Fruit fly (Drosophila melanogaster) whole organism, embryonic: ENCODE data around the gene CG13390.

Experiments used
- Atf6 ChIP-seq: fragments of 200-800 bp; sonication (Bioruptor generic); IDR thresholded peaks from 2 replicates; pipeline ENCODE4 v1.3.6; 2022; ENCODE audit warnings: missing biosample characterization, missing genetic modification characterization
- CG12769 ChIP-seq: fragments of 200-800 bp; sonication (Bioruptor generic); optimal IDR thresholded peaks from 2 replicates; lab custom pipeline; 2019; ENCODE audit warnings: missing biosample characterization, mild to moderate bottlenecking, missing genetic modification characterization, moderate library complexity
- CG13624 ChIP-seq: fragments of 200-800 bp; sonication (Bioruptor generic); optimal IDR thresholded peaks from 2 replicates; lab custom pipeline; 2016; ENCODE audit warnings: missing biosample characterization, missing genetic modification characterization
- CG14860 ChIP-seq: fragments of 200-800 bp; sonication (Bioruptor generic); IDR thresholded peaks from 3 replicates; pipeline ENCODE4 v1.3.6; 2022; ENCODE audit warnings: missing biosample characterization, missing genetic modification characterization; ENCODE audit not compliant: partially characterized antibody
- CG16779 ChIP-seq: fragments of 200-800 bp; sonication (Bioruptor generic); IDR thresholded peaks from 2 replicates; pipeline ENCODE4 v1.3.6; 2022; ENCODE audit warnings: missing biosample characterization, missing genetic modification characterization
- CG17912 ChIP-seq: fragments of 200-800 bp; sonication (Bioruptor generic); optimal IDR thresholded peaks from 2 replicates; lab custom pipeline; 2018; ENCODE audit warnings: missing biosample characterization, mild to moderate bottlenecking, missing genetic modification characterization
- CG18262 ChIP-seq: fragments of 200-800 bp; optimal IDR thresholded peaks from 3 replicates; lab custom pipeline; 2019; ENCODE audit warnings: missing biosample characterization, mild to moderate bottlenecking, missing genetic modification characterization, moderate library complexity
- CG18619 ChIP-seq: fragments of 200-800 bp; sonication (Bioruptor generic); optimal IDR thresholded peaks from 3 replicates; lab custom pipeline; 2017; ENCODE audit warnings: missing biosample characterization, mild to moderate bottlenecking, missing genetic modification characterization
- CG30431 ChIP-seq: fragments of 200-800 bp; sonication (Bioruptor generic); optimal IDR thresholded peaks from 2 replicates; lab custom pipeline; 2017; ENCODE audit warnings: missing biosample characterization, missing genetic modification characterization
- CG31224 ChIP-seq: fragments of 200-800 bp; sonication (Bioruptor generic); IDR thresholded peaks from 2 replicates; pipeline ENCODE4 v1.3.6; 2022; ENCODE audit warnings: missing biosample characterization, missing genetic modification characterization
- CG33213 ChIP-seq: fragments of 200-800 bp; sonication (Bioruptor generic); optimal IDR thresholded peaks from 3 replicates; lab custom pipeline; 2016; ENCODE audit warnings: missing biosample characterization, missing genetic modification characterization
- CG33557 ChIP-seq: fragments of 200-800 bp; sonication (Bioruptor generic); optimal IDR thresholded peaks from 2 replicates; lab custom pipeline; 2019; ENCODE audit warnings: missing biosample characterization, mild to moderate bottlenecking, missing genetic modification characterization, moderate library complexity
- CG4328 ChIP-seq: fragments of 200-800 bp; sonication (Bioruptor generic); optimal IDR thresholded peaks from 3 replicates; lab custom pipeline; 2017; ENCODE audit warnings: missing biosample characterization, missing genetic modification reagents, missing genetic modification characterization
- CG5953 ChIP-seq: fragments of 200-800 bp; sonication (Bioruptor generic); IDR thresholded peaks from 2 replicates; pipeline ENCODE4 v1.3.6; 2022; ENCODE audit warnings: missing biosample characterization, missing genetic modification characterization
- CG7357 ChIP-seq: fragments of 200-800 bp; sonication (Bioruptor generic); IDR thresholded peaks from 3 replicates; pipeline ENCODE4 v1.3.6; 2022; ENCODE audit warnings: missing biosample characterization, missing genetic modification characterization
- CG7556 ChIP-seq: fragments of 200-800 bp; sonication (Bioruptor generic); optimal IDR thresholded peaks from 2 replicates; lab custom pipeline; 2017; ENCODE audit warnings: missing biosample characterization, mild to moderate bottlenecking, missing genetic modification characterization
- CG7745 ChIP-seq: fragments of 200-800 bp; sonication (Bioruptor generic); optimal IDR thresholded peaks from 2 replicates; lab custom pipeline; 2018; ENCODE audit warnings: missing biosample characterization, mild to moderate bottlenecking, missing genetic modification characterization, moderate library complexity
- CG9727 ChIP-seq: fragments of 200-800 bp; sonication (Bioruptor generic); optimal IDR thresholded peaks from 3 replicates; lab custom pipeline; 2017; ENCODE audit warnings: missing biosample characterization, mild to moderate bottlenecking, missing genetic modification characterization
- CG9797 ChIP-seq: fragments of 200-800 bp; sonication (Bioruptor generic); optimal IDR thresholded peaks from 3 replicates; lab custom pipeline; 2018; ENCODE audit warnings: missing biosample characterization, mild to moderate bottlenecking, missing genetic modification characterization
- CTCF ChIP-seq: fragments of 200-800 bp; sonication (Bioruptor generic); optimal IDR thresholded peaks from 2 replicates; lab custom pipeline; 2017; ENCODE audit warnings: missing biosample characterization, mild to moderate bottlenecking, missing genetic modification characterization, moderate library complexity
- CrebB ChIP-seq: fragments of 200-800 bp; sonication (Bioruptor generic); optimal IDR thresholded peaks from 3 replicates; lab custom pipeline; 2018; ENCODE audit warnings: missing biosample characterization, mild to moderate bottlenecking, missing genetic modification characterization
- D ChIP-seq, 2 experiments: fragments of 200-800 bp in 1 of 2; fragments of >200 bp in 1 of 2; sonication (Bioruptor generic) in 1 of 2; optimal IDR thresholded peaks; 2 replicates in 1 of 2; 3 replicates in 1 of 2; lab custom pipeline; 2017; ENCODE audit warnings: mild to moderate bottlenecking in 1 of 2, missing biosample characterization in 1 of 2, missing genetic modification characterization in 1 of 2, missing genetic modification reagents in 1 of 2
- Ets97D ChIP-seq: fragments of 200-800 bp; sonication (Bioruptor generic); optimal IDR thresholded peaks from 3 replicates; lab custom pipeline; 2016; ENCODE audit warnings: missing biosample characterization, missing genetic modification characterization
- H15 ChIP-seq: fragments of 200-800 bp; sonication (Bioruptor generic); IDR thresholded peaks from 3 replicates; pipeline ENCODE4 v1.3.6; 2022; ENCODE audit warnings: missing biosample characterization, missing genetic modification characterization
- Hand ChIP-seq: fragments of 200-800 bp; sonication (Bioruptor generic); optimal IDR thresholded peaks from 2 replicates; lab custom pipeline; 2017; ENCODE audit warnings: mild to moderate bottlenecking, missing biosample characterization, missing genetic modification reagents, missing genetic modification characterization
- HmgZ ChIP-seq: fragments of 200-800 bp; sonication (Bioruptor generic); optimal IDR thresholded peaks from 2 replicates; lab custom pipeline; 2018; ENCODE audit warnings: missing biosample characterization, mild to moderate bottlenecking, missing genetic modification characterization
- Mrtf ChIP-seq: fragments of 200-800 bp; sonication (Bioruptor generic); IDR thresholded peaks from 3 replicates; pipeline ENCODE4 v1.3.6; 2022; ENCODE audit warnings: missing biosample characterization, missing genetic modification characterization
- Oaz ChIP-seq: fragments of 200-800 bp; sonication (Bioruptor generic); IDR thresholded peaks from 2 replicates; pipeline ENCODE4 v1.3.6; 2022; ENCODE audit warnings: missing biosample characterization, missing genetic modification characterization
- Scr ChIP-seq: fragments of 200-800 bp; sonication (Bioruptor generic); IDR thresholded peaks from 2 replicates; pipeline ENCODE4 v1.3.6; 2022; ENCODE audit warnings: missing biosample characterization, missing genetic modification characterization; ENCODE audit not compliant: partially characterized antibody
- Xbp1 ChIP-seq: fragments of 200-800 bp; sonication (Bioruptor generic); optimal IDR thresholded peaks from 3 replicates; lab custom pipeline; 2016; ENCODE audit warnings: missing biosample characterization, mild to moderate bottlenecking, missing genetic modification characterization
- ase ChIP-seq: fragments of 200-800 bp; sonication (Bioruptor generic); IDR thresholded peaks from 3 replicates; pipeline ENCODE4 v1.3.6; 2022; ENCODE audit warnings: missing biosample characterization, missing genetic modification characterization
- crol ChIP-seq: fragments of 200-800 bp; sonication (Bioruptor generic); IDR thresholded peaks from 2 replicates; pipeline ENCODE4 v1.3.6; 2022; ENCODE audit warnings: missing biosample characterization, missing genetic modification characterization
- dimm ChIP-seq: fragments of 200-800 bp; sonication (Bioruptor generic); IDR thresholded peaks from 2 replicates; pipeline ENCODE4 v1.3.6; 2022; ENCODE audit warnings: missing biosample characterization, missing genetic modification characterization
- dm ChIP-seq: fragments of 200-800 bp; sonication (Bioruptor generic); optimal IDR thresholded peaks from 3 replicates; lab custom pipeline; 2016; ENCODE audit warnings: missing biosample characterization, missing genetic modification characterization
- en ChIP-seq: fragments of 200-800 bp; sonication (Bioruptor generic); optimal IDR thresholded peaks from 2 replicates; lab custom pipeline; 2016; ENCODE audit warnings: missing biosample characterization, missing genetic modification characterization
- grn ChIP-seq: fragments of 200-800 bp; sonication (Bioruptor generic); optimal IDR thresholded peaks from 3 replicates; lab custom pipeline; 2017; ENCODE audit warnings: missing biosample characterization, missing genetic modification characterization
- gsb ChIP-seq: fragments of 200-800 bp; sonication (Bioruptor generic); IDR thresholded peaks from 2 replicates; pipeline ENCODE4 v1.3.6; 2022; ENCODE audit warnings: missing biosample characterization, missing genetic modification characterization
- insv ChIP-seq, 2 experiments: fragments of 200-800 bp; sonication (Bioruptor generic); optimal IDR thresholded peaks; 3 replicates each; lab custom pipeline; 2016 to 2018; ENCODE audit warnings: missing biosample characterization in 2 of 2, missing genetic modification characterization in 2 of 2
- lbe ChIP-seq: fragments of 200-800 bp; sonication (Bioruptor generic); optimal IDR thresholded peaks from 2 replicates; lab custom pipeline; 2016; ENCODE audit warnings: missing biosample characterization, mild to moderate bottlenecking, missing genetic modification characterization
- lilli ChIP-seq: fragments of 200-800 bp; sonication (Bioruptor generic); optimal IDR thresholded peaks from 3 replicates; lab custom pipeline; 2016; ENCODE audit warnings: missing biosample characterization, missing genetic modification characterization
- mam ChIP-seq: fragments of 200-800 bp; sonication (Bioruptor generic); optimal IDR thresholded peaks from 3 replicates; lab custom pipeline; 2016; ENCODE audit warnings: missing biosample characterization, missing genetic modification characterization
- phol ChIP-seq: fragments of 200-800 bp; sonication (Bioruptor generic); optimal IDR thresholded peaks from 3 replicates; lab custom pipeline; 2018; ENCODE audit warnings: missing biosample characterization, mild to moderate bottlenecking, missing genetic modification characterization, moderate library complexity
- pnt ChIP-seq: fragments of 200-800 bp; sonication (Bioruptor generic); optimal IDR thresholded peaks from 3 replicates; lab custom pipeline; 2016; ENCODE audit warnings: missing biosample characterization, missing genetic modification characterization
- sens-2 ChIP-seq: fragments of 200-800 bp; sonication (Bioruptor generic); IDR thresholded peaks from 2 replicates; pipeline ENCODE4 v1.3.6; 2022; ENCODE audit warnings: missing biosample characterization, missing genetic modification characterization
- sima ChIP-seq: fragments of 200-800 bp; sonication (Bioruptor generic); optimal IDR thresholded peaks from 2 replicates; lab custom pipeline; 2016; ENCODE audit warnings: missing biosample characterization, missing genetic modification characterization
- tap ChIP-seq: fragments of 200-800 bp; optimal IDR thresholded peaks from 3 replicates; lab custom pipeline; 2019; ENCODE audit warnings: missing biosample characterization, mild to moderate bottlenecking, missing genetic modification characterization, moderate library complexity
- tna ChIP-seq: fragments of 200-800 bp; sonication (Bioruptor generic); IDR thresholded peaks from 2 replicates; pipeline ENCODE4 v1.3.6; 2022; ENCODE audit warnings: missing biosample characterization, missing genetic modification characterization; ENCODE audit not compliant: partially characterized antibody
- zen2 ChIP-seq: fragments of 200-800 bp; sonication (Bioruptor generic); IDR thresholded peaks from 3 replicates; pipeline ENCODE4 v1.3.6; 2022; ENCODE audit warnings: missing biosample characterization, missing genetic modification characterization; ENCODE audit not compliant: partially characterized antibody
- zfh1 ChIP-seq: fragments of 200-800 bp; sonication (Bioruptor generic); IDR thresholded peaks from 3 replicates; pipeline ENCODE4 v1.3.6; 2022; ENCODE audit warnings: missing biosample characterization, missing genetic modification characterization

The CG13390 gene

dm6 chr2L:8362273-8362954, 14.2 kb downstream of the CG13390 start, which contains the start of gene CG7627 (continued):
- peak; percentile 72 for TF ChIP-seq Xbp1
- peak; percentile 70; the same call in 1 of the 2 replicates for TF ChIP-seq dimm
- TF ChIP-seq CG9797 (GFP tag; lab: Kevin White, UChicago): no peak
- peak; percentile 24 for TF ChIP-seq CG17912
- peak; percentile 85 for TF ChIP-seq CG7556
- no peak for TF ChIP-seq CTCF (GFP tag; lab: Kevin White, UChicago)
- TF ChIP-seq sima (GFP tag; lab: Kevin White, UChicago): no peak
- TF ChIP-seq Oaz (GFP tag; lab: Robert Waterston, UW): peak; percentile 48; the same call in 1 of the 2 replicates
- TF ChIP-seq tna: no peak
- peak; percentile 69 for TF ChIP-seq CG12769
- no peak for TF ChIP-seq CG5953 (GFP tag; lab: Robert Waterston, UW)
- peak; percentile 62 for TF ChIP-seq Hand (GFP tag; lab: Kevin White, UChicago)
- TF ChIP-seq insv (GFP tag; optimal IDR thresholded peaks at IDR 0.05; lab: Kevin White, UChicago): peak in 1 of 2 experiments; percentile 82
- TF ChIP-seq CG31224 (GFP tag; lab: Robert Waterston, UW): peak; percentile 96
- peak; percentile 82 for TF ChIP-seq CG9727 (GFP tag; lab: Kevin White, UChicago)
- TF ChIP-seq CG7357 (GFP tag; lab: Robert Waterston, UW): peak; percentile 73; the same call in 2 of the 3 replicates
- peak; percentile 3 for TF ChIP-seq grn (GFP tag; lab: Kevin White, UChicago)
- peak; percentile 65 for TF ChIP-seq lbe (GFP tag; lab: Kevin White, UChicago)
- TF ChIP-seq D (optimal IDR thresholded peaks at IDR 0.05; lab: Kevin White, UChicago): no peak
- peak; percentile 51 for TF ChIP-seq D (GFP tag; optimal IDR thresholded peaks at IDR 0.05; lab: Kevin White, UChicago)
- no peak for TF ChIP-seq CG7745 (tag; lab: Kevin White, UChicago)
- no peak for TF ChIP-seq CG14860 (GFP tag; lab: Robert Waterston, UW)
- peak; percentile 70 for TF ChIP-seq phol (tag; lab: Kevin White, UChicago)
- no peak for TF ChIP-seq crol (GFP tag; lab: Robert Waterston, UW)
- TF ChIP-seq CG33213 (GFP tag; lab: Kevin White, UChicago): peak; percentile 34
- TF ChIP-seq zen2 (GFP tag; lab: Robert Waterston, UW): no peak
- peak; percentile 43; the same call in 1 of the 2 replicates for TF ChIP-seq gsb (GFP tag; lab: Robert Waterston, UW)
- peak; percentile 52 for TF ChIP-seq dm (GFP tag; lab: Kevin White, UChicago)
- peak; percentile 64; the same call in 2 of the 3 replicates for TF ChIP-seq ase (GFP tag; lab: Robert Waterston, UW)
- peak; percentile 74 for TF ChIP-seq CG18262 (tag; lab: Kevin White, UChicago)
- TF ChIP-seq sens-2 (GFP tag; lab: Robert Waterston, UW): no peak
- TF ChIP-seq H15 (GFP tag; lab: Robert Waterston, UW): no peak; the same call in 2 of the 3 replicates
- peak; percentile 57 for TF ChIP-seq CG4328 (GFP tag; lab: Kevin White, UChicago)
- TF ChIP-seq pnt: peak; percentile 59
- peak; percentile 80 for TF ChIP-seq Mrtf (GFP tag; lab: Robert Waterston, UW)
- TF ChIP-seq lilli (GFP tag; lab: Kevin White, UChicago): peak; percentile 89
- TF ChIP-seq CG18619 (GFP tag; lab: Kevin White, UChicago): peak; percentile 71
- TF ChIP-seq en: no peak
- 0 out of 2 replicates have a peak, but pooled peaks have one; percentile 26 for TF ChIP-seq Scr (GFP tag; lab: Robert Waterston, UW)
- TF ChIP-seq tap (tag; lab: Kevin White, UChicago): peak; percentile 57
- TF ChIP-seq Atf6 (GFP tag; lab: Robert Waterston, UW): peak; percentile 85
- TF ChIP-seq CG13624 (GFP tag; lab: Kevin White, UChicago): peak; percentile 45
- peak; percentile 46 for TF ChIP-seq HmgZ (tag; lab: Kevin White, UChicago)
- peak; percentile 43 for TF ChIP-seq CG33557
- 0 out of 2 replicates have a peak, but pooled peaks have one; percentile 34 for TF ChIP-seq CG16779
- peak; percentile 42 for TF ChIP-seq Ets97D (GFP tag; lab: Kevin White, UChicago)
- TF ChIP-seq mam: peak; percentile 84
- peak; percentile 64 for TF ChIP-seq CrebB (tag; lab: Kevin White, UChicago)
- peak; percentile 11 for TF ChIP-seq CG30431 (GFP tag; lab: Kevin White, UChicago)
- TF ChIP-seq zfh1 (GFP tag; lab: Robert Waterston, UW): peak; percentile 82
